Worm (Caenorhabditis elegans): Measurements from ENCODE around the gene ugt-21.

ugt-21 gene

DNA sequence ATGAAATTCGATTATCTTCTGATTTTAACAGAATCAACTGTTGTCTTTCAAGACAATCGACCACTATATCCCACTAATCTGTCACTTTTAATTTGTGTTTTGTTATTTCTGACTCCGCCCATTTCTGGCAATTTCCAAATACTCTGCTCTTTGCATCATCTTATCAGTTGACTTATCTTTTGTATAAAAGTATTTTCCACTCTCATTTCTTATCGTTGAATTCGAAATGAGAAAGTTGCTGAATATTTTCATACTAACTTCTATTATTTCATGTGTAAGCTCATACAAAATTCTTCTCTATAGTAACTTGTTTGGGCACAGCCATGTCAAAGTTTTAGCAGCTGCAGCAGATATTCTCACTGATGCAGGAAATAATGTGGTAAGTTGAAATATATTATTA lies at the start of gene ugt-21:
ugt-21 (plus strand) TSS at position 212 of the 400 bp plus-strand sequence.
- TF ChIP-seq unc-62 (GFP tag; optimal IDR thresholded peaks at IDR 0.05), result no peak

DNA sequence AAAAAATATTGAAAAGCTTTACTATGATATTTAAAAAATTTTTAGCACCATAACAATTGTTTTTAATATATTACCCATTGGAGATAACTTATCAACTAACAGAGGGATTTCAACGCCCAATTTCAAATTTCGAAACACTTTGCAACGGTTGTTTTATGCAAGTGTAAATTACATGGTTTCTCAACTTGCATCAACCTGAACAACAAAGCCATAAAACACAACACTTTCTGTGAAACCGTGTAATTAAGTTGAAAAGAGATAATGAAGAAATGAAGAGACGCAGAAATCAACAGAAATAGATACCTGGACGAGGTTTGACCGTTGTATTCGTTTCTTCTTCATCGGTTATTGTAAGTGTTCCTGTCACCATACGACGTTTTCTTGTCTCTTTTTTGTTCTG lies 49.7 kb upstream of the ugt-21 start, which contains the start of gene cpin-1:
cpin-1 (plus strand) TSS at position 301 of the 400 bp plus-strand sequence.
- TF ChIP-seq unc-62 (GFP tag; optimal IDR thresholded peaks at IDR 0.05), result no peak

ce11 chrIV:9451816-9452215 lies 48.3 kb upstream of the ugt-21 start:
- TF ChIP-seq unc-62 (GFP tag; optimal IDR thresholded peaks at IDR 0.05), result no peak

ce11 chrIV:9457400-9457799 lies 42.7 kb upstream of the ugt-21 start, which contains the start of gene cutl-17:
cutl-17 (minus strand) TSS chrIV:9457500.
- TF ChIP-seq unc-62 (GFP tag; optimal IDR thresholded peaks at IDR 0.05), result no peak

- no peak for TF ChIP-seq unc-62 (GFP tag; optimal IDR thresholded peaks at IDR 0.05)
These were observed 40.8 kb upstream of the ugt-21 start, which contains the start of gene copb-2 for ce11 chrIV:9459224-9459781. copb-2 (plus strand) TSS chrIV:9459731.

DNA sequence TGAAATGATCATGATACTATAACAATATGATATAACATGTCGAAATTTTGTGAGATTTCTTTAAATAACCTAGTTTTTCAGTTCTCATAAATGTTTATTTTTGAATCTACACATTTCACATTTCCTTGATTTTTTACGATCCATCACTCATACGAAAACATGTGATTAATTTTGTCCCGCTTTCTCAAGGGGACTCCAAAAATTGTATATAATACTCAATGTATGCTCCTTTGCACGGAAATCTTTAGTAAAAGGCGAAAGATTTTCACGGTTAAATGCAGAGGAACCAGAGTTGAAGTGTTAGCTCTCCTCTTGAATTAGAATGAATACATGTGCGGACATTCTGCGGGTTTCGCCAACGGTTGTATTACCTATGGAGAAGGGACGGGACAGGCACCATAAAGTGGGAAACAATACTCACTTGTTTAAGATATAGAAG lies 35.7 kb upstream of the ugt-21 start:
- no peak for TF ChIP-seq unc-62 (GFP tag; optimal IDR thresholded peaks at IDR 0.05)

- no peak for TF ChIP-seq unc-62 (GFP tag; optimal IDR thresholded peaks at IDR 0.05)
These were observed 32.7 kb upstream of the ugt-21 start, which contains the start of gene F38E11.6 for ce11 chrIV:9467418-9467817. F38E11.6 (minus strand) TSS chrIV:9467518.

- no peak for TF ChIP-seq unc-62 (GFP tag; optimal IDR thresholded peaks at IDR 0.05)
These were observed 30.8 kb upstream of the ugt-21 start for ce11 chrIV:9469293-9469692.

- TF ChIP-seq unc-62 (GFP tag; optimal IDR thresholded peaks at IDR 0.05), result no peak
These were observed 22.8 kb upstream of the ugt-21 start, which contains the start of gene wrt-3 for ce11 chrIV:9477135-9477928. wrt-3 (minus strand) TSS chrIV:9477456.

- TF ChIP-seq unc-62 (GFP tag; optimal IDR thresholded peaks at IDR 0.05), result no peak
These were observed 19.2 kb upstream of the ugt-21 start, which contains the start of gene cng-3 for ce11 chrIV:9480936-9481335. cng-3 (minus strand) TSS chrIV:9481037.

DNA sequence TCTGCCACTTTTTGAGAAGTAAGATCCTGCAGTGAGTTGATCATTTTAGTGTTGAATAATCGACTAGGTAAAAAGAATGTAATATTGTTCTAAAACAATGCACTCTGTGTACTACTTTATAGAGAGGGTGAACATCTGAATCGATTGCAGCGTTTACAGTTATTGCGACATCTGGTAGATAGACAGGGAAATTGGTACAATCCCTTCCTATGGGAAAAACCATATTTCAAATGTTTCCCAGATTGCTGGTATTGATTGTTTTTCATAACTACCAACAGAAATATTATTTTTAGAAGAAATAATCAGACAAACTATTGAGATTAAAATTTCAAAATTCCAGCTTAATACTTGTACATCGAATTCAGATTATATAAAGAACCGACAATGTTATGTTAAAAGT lies 15.1 kb upstream of the ugt-21 start, which contains the start of gene gadr-2:
gadr-2 (minus strand) TSS at position 101 of the 400 bp plus-strand sequence.
- no peak for TF ChIP-seq unc-62 (GFP tag; optimal IDR thresholded peaks at IDR 0.05)

ce11 chrIV:9485972-9486371 lies 14.1 kb upstream of the ugt-21 start, which contains the start of gene sru-2:
sru-2 (plus strand) TSS chrIV:9486272.
- no peak for TF ChIP-seq unc-62 (GFP tag; optimal IDR thresholded peaks at IDR 0.05)

- no peak for TF ChIP-seq unc-62 (GFP tag; optimal IDR thresholded peaks at IDR 0.05)
These were observed 13.3 kb upstream of the ugt-21 start for ce11 chrIV:9486779-9487178.

DNA sequence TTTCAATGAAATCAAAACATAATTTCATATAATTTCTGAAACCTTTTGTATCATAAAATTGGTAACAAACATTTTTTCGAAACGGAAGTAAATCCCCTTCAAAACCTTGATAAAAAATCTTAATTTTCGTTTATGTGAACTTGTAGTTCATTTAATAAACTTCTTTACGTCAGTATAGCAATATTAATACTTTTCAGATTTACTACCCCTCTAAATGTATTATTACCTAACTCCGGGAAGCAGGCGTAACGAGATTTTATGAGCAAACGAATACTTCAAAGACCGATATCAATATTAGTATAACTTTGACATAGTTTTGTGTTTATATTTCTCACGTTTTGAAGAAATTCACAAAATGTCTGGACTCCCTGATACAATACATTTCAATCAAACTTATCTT lies 11.8 kb upstream of the ugt-21 start, which contains the start of gene sru-1:
sru-1 (plus strand) TSS at position 301 of the 400 bp plus-strand sequence.
- TF ChIP-seq unc-62 (GFP tag; optimal IDR thresholded peaks at IDR 0.05), result no peak

ce11 chrIV:9490320-9490719 lies 9.8 kb upstream of the ugt-21 start, which contains the start of gene sru-6:
sru-6 (plus strand) TSS chrIV:9490620.
- no peak for TF ChIP-seq unc-62 (GFP tag; optimal IDR thresholded peaks at IDR 0.05)

- no peak for TF ChIP-seq unc-62 (GFP tag; optimal IDR thresholded peaks at IDR 0.05)
These were observed 3.8 kb upstream of the ugt-21 start, which contains the start of gene sru-3 for ce11 chrIV:9496306-9496705. sru-3 (plus strand) TSS chrIV:9496606.
